Worm (Caenorhabditis elegans) whole organism, young adult: ENCODE data around the gene cdk-1.

Source experiments
- F39B2.1 ChIP-seq: fragments of 200-800 bp; sonication (Bioruptor generic); IDR thresholded peaks from 2 replicates; pipeline ENCODE4 v1.3.6; 2022; ENCODE audit warnings: missing genetic modification reagents, missing genetic modification characterization, missing compliant biosample characterization
- ceh-27 ChIP-seq: fragments of 200-800 bp; sonication (Bioruptor generic); optimal IDR thresholded peaks from 2 replicates; lab custom pipeline; 2018; ENCODE audit warnings: mild to moderate bottlenecking, missing genetic modification characterization, moderate library complexity, missing compliant biosample characterization
- efl-1 ChIP-seq: fragments of 150-350 bp; optimal IDR thresholded peaks from 2 replicates; lab custom pipeline; 2014; ENCODE audit warnings: missing biosample characterization, missing genetic modification reagents, missing genetic modification characterization
- nfya-2 ChIP-seq: fragments of 200-800 bp; sonication (Bioruptor generic); IDR thresholded peaks from 2 replicates; pipeline ENCODE4 v1.3.6; 2022; ENCODE audit warnings: missing genetic modification reagents, missing genetic modification characterization, missing compliant biosample characterization
- sea-2 ChIP-seq: fragments of 200-800 bp; sonication (Bioruptor generic); IDR thresholded peaks from 2 replicates; pipeline ENCODE4 v1.3.6; 2022; ENCODE audit warnings: missing genetic modification characterization, missing compliant biosample characterization
- sptf-2 ChIP-seq: fragments of 200-800 bp; sonication (Bioruptor generic); optimal IDR thresholded peaks from 2 replicates; lab custom pipeline; 2018; ENCODE audit warnings: mild to moderate bottlenecking, missing genetic modification characterization, missing compliant biosample characterization
- zim-3 ChIP-seq: sonication (generic microtip); optimal IDR thresholded peaks from 2 replicates; lab custom pipeline; 2017; ENCODE audit warnings: mild to moderate bottlenecking, missing genetic modification characterization, moderate library complexity, missing compliant biosample characterization

DNA sequence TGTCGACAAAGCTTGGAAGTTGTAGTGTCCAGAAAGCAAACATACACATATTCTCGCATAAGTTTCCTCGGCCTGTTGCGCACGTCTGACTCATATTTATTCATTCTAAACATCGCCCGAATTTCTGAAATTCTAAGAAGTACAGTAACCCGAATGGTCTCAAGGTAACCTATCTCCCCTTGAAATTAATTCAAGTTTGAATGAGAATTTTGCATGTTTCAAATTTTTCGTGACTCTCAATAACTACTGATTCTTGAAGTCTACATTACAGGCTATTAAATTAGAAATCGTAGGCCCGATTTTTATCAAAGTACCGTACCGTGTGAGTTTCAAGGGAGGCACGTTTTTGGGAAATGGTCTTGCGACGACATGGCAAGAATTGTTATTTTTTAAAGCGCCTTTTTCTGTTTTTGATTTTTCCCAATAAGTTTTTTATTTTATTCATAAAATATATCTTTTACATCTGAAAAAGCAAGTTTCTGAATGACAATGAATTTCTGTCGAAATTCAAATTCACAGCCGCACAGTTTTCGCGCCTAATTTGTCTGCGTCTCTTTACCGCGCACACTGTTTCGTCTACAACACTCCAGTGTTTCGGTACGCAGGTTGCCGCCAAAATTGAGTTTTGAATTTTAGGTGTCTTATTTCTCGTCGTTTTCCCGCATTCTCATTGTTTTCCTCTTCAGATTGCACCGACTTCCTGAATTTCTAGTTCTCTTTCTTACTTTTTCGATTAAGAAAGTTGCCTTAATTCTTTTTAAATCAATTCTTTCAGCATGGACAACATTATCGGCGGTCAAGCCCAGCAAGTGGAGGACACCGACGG lies 46.5 kb downstream of the cdk-1 start, which contains the start of the genes R10E11.9 and mcm-6:
- TF ChIP-seq sptf-2 = no peak
- TF ChIP-seq efl-1 (GFP tag; lab: Kevin White, UChicago) = peak; percentile 87
- TF ChIP-seq zim-3 (tag; lab: Kevin White, UChicago) = no peak
- no peak for TF ChIP-seq sea-2 (GFP tag; lab: Robert Waterston, UW)
- TF ChIP-seq ceh-27 (GFP tag; lab: Kevin White, UChicago) = no peak
- TF ChIP-seq nfya-2 (GFP tag; lab: Robert Waterston, UW) = no peak
- no peak for TF ChIP-seq F39B2.1 (GFP tag; lab: Robert Waterston, UW)
